Worm (Caenorhabditis elegans): ENCODE data around the gene F40A3.2.
A peak's percentile ranks its signal among the peaks of the same experiment; 100 is the strongest.

F40A3.2 gene

DNA sequence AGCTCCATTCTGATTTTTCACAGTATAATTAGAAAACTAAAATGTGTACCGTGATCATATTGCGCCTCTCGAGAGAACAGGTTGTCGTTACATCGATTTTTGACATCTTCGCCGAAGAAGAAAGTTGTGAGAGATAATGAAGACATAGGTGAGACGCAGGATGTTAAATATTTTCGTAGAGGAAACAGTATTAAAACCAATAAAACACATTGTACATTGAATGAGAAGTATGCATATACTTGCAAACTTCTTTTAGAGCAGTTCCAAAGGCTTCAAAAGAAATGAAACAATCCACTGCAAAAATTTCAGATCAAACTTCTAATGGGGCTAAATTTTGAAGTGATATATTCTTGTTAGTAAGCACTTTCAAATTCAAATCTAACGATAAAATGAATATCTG, 8.0 kb upstream of the F40A3.2 start, which contains the start of gene nipi-4:
Gene nipi-4, minus strand, starts transcription at position 101 of the 400 bp plus-strand sequence.
- TF ChIP-seq sptf-1 (tag; optimal IDR thresholded peaks at IDR 0.05) (no peak), blmp-1 (tag; optimal IDR thresholded peaks at IDR 0.05) (no peak), ham-2 (GFP tag; optimal IDR thresholded peaks at IDR 0.05) (no peak), snpc-4 (tag; optimal IDR thresholded peaks at IDR 0.05) (no peak), nhr-2 (tag; optimal IDR thresholded peaks at IDR 0.05) (no peak), mab-5 (tag; optimal IDR thresholded peaks at IDR 0.05) (no peak), mls-2 (tag; optimal IDR thresholded peaks at IDR 0.05) (no peak), unc-120 (tag; optimal IDR thresholded peaks at IDR 0.05; ENCODE audit: poor library complexity, severe bottlenecking) (no peak), drap-1 (GFP tag; optimal IDR thresholded peaks at IDR 0.05) (no peak), ces-1 (GFP tag; optimal IDR thresholded peaks at IDR 0.05) (no peak), nhr-237 (tag; optimal IDR thresholded peaks at IDR 0.05) (no peak), nhr-76 (tag; optimal IDR thresholded peaks at IDR 0.05) (no peak), nhr-28 (tag; optimal IDR thresholded peaks at IDR 0.05) (no peak), sem-2 (GFP tag; optimal IDR thresholded peaks at IDR 0.05) (no peak), ceh-43 (GFP tag; optimal IDR thresholded peaks at IDR 0.05) (no peak), unc-39 (tag; optimal IDR thresholded peaks at IDR 0.05) (no peak), bed-3 (GFP tag; optimal IDR thresholded peaks at IDR 0.05) (no peak)

ce11 chrV:7872945-7873344, 5.8 kb upstream of the F40A3.2 start:
- TF ChIP-seq mab-5 (tag; optimal IDR thresholded peaks at IDR 0.05), result no peak
- no peak for TF ChIP-seq ceh-39 (tag; optimal IDR thresholded peaks at IDR 0.05)
- TF ChIP-seq ham-2 (GFP tag; optimal IDR thresholded peaks at IDR 0.05), result no peak
- TF ChIP-seq bed-3 (GFP tag; optimal IDR thresholded peaks at IDR 0.05), result no peak
- peak; percentile 86 for TF ChIP-seq ces-1 (GFP tag; optimal IDR thresholded peaks at IDR 0.05)

ce11 chrV:7875456-7875855, 3.3 kb upstream of the F40A3.2 start, which contains the start of gene F40A3.4:
Gene F40A3.4, plus strand, starts transcription at chrV:7875756.
- TF ChIP-seq lsy-2 (tag; optimal IDR thresholded peaks at IDR 0.05), result no peak
- TF ChIP-seq bed-3 (GFP tag; optimal IDR thresholded peaks at IDR 0.05), result no peak
- no peak for TF ChIP-seq tbx-8 (GFP tag; optimal IDR thresholded peaks at IDR 0.05)
- TF ChIP-seq nhr-76 (tag; optimal IDR thresholded peaks at IDR 0.05), result no peak
- TF ChIP-seq sem-2 (GFP tag; optimal IDR thresholded peaks at IDR 0.05), result no peak
- no peak for TF ChIP-seq ces-1 (GFP tag; optimal IDR thresholded peaks at IDR 0.05)
- no peak for TF ChIP-seq mep-1 (tag; optimal IDR thresholded peaks at IDR 0.05)
- no peak for TF ChIP-seq ceh-83 (GFP tag; optimal IDR thresholded peaks at IDR 0.05)
- no peak for TF ChIP-seq blmp-1 (tag; optimal IDR thresholded peaks at IDR 0.05)
- no peak for TF ChIP-seq ceh-39 (tag; optimal IDR thresholded peaks at IDR 0.05)
- no peak for TF ChIP-seq unc-39 (tag; optimal IDR thresholded peaks at IDR 0.05)
- TF ChIP-seq zip-8 (tag; optimal IDR thresholded peaks at IDR 0.05), result no peak
- no peak for TF ChIP-seq drap-1 (GFP tag; optimal IDR thresholded peaks at IDR 0.05)
- TF ChIP-seq nhr-28 (tag; optimal IDR thresholded peaks at IDR 0.05), result no peak
- no peak for TF ChIP-seq flh-1 (GFP tag; optimal IDR thresholded peaks at IDR 0.05)

DNA sequence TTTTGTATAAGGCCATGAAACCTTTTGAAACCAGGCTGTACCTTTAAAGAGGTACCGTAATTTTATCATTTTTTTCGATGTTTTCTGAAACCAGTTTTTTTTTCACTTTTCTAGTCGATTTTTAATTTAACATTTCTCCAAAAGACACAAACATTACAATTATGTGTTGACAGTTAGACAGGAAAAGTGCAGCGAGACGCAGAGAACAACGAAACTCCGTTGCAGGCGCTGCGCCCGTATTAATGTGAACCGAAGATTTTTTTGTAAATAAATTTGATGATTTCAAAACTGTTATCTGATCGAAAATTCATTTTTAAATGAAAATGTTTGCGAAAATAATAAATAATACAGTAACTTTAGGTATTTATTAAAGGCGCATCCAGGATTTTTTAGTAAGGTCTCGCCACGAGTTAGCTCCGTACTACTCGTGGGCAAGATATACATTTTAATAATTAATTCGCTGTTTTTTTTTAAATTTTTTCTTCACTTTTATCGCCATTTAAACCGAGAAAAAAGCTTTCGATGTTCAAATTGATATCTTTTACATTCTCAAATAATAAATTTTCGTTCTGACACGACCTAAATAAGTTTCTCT, 1.7 kb upstream of the F40A3.2 start, which contains the start of gene F40A3.3:
Gene F40A3.3, plus strand, starts transcription at position 564 of the 595 bp plus-strand sequence.
- TF ChIP-seq mep-1 (tag; optimal IDR thresholded peaks at IDR 0.05) (no peak), hlh-1 (tag; optimal IDR thresholded peaks at IDR 0.05) (no peak), drap-1 (GFP tag; optimal IDR thresholded peaks at IDR 0.05) (no peak), lin-32 (GFP tag; optimal IDR thresholded peaks at IDR 0.05) (no peak), sptf-1 (tag; optimal IDR thresholded peaks at IDR 0.05) (no peak), nhr-12 (tag; optimal IDR thresholded peaks at IDR 0.05) (no peak)

DNA sequence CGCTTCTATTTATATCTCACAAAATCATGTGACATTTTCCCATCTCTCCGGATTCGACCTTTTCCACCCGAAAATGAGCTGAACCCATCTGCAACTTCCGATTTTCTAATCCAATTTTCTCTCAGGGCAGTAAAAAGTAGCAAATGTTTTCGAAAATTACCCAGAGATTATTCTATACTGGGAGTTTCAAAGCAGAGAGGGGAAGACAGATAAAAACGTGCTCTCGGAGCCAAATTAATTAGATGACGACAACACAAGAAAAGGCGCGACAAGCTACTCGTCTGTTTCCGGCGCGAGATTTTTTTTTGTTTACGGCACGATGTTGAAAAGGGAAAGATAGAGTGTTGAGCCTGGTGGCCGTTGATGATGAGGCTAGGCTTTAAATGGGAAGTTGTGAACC, 5.7 kb downstream of the F40A3.2 start:
- TF ChIP-seq ceh-43 (GFP tag; optimal IDR thresholded peaks at IDR 0.05) (no peak), M03D4.4 (tag; optimal IDR thresholded peaks at IDR 0.05) (no peak), ces-1 (GFP tag; optimal IDR thresholded peaks at IDR 0.05) (peak; percentile 27)

DNA sequence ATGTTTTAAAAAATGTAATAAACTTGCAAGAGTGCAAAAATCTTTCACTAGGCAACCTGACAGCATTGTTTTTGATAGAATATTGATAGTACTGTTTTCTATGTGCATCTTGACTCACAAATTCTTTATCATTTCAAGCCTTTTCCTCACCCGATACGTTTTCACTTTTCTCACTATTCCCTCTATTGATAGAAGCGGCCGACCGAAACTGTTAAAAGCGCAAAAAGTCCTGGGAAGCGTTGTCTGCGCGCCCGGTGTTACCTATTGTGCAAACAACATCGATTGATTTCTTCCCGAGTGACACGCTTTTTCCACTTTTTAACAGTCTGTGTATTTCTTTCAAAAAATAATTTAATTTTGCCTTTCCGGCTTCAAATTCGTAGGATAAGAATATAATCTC, 9.3 kb downstream of the F40A3.2 start:
- TF ChIP-seq nhr-237 (tag; optimal IDR thresholded peaks at IDR 0.05) (no peak), lin-13 (tag; optimal IDR thresholded peaks at IDR 0.05) (no peak), nhr-2 (tag; optimal IDR thresholded peaks at IDR 0.05) (no peak), mab-5 (tag; optimal IDR thresholded peaks at IDR 0.05) (no peak), mep-1 (tag; optimal IDR thresholded peaks at IDR 0.05) (no peak), zip-8 (tag; optimal IDR thresholded peaks at IDR 0.05) (no peak)
